Fruit fly (Drosophila melanogaster) whole organism, pupa: Measurements from ENCODE around the gene CG33322.

Experiments used
- CG10348 ChIP-seq: fragments of 200-800 bp; sonication (Bioruptor generic); IDR thresholded peaks from 2 replicates; pipeline ENCODE4 v1.3.6; 2022; ENCODE audit warnings: missing biosample characterization, missing genetic modification characterization
- CG12605 ChIP-seq: fragments of 200-800 bp; sonication (Bioruptor generic); IDR thresholded peaks from 2 replicates; pipeline ENCODE4 v1.3.6; 2022; ENCODE audit warnings: missing biosample characterization, missing genetic modification characterization
- CG13204 ChIP-seq: fragments of 200-800 bp; sonication (Bioruptor generic); optimal IDR thresholded peaks from 2 replicates; lab custom pipeline; 2018; ENCODE audit warnings: missing biosample characterization, mild to moderate bottlenecking, missing genetic modification characterization, moderate library complexity
- CG14655 ChIP-seq: fragments of 200-800 bp; sonication (Bioruptor generic); optimal IDR thresholded peaks from 3 replicates; lab custom pipeline; 2017; ENCODE audit warnings: mild to moderate bottlenecking, missing biosample characterization, missing genetic modification reagents, missing genetic modification characterization
- CG15710 ChIP-seq: fragments of 200-800 bp; sonication (Bioruptor generic); optimal IDR thresholded peaks from 2 replicates; lab custom pipeline; 2018; ENCODE audit warnings: missing biosample characterization, mild to moderate bottlenecking, missing genetic modification characterization, moderate library complexity
- CG17806 ChIP-seq: fragments of 200-800 bp; sonication (Bioruptor generic); optimal IDR thresholded peaks from 2 replicates; lab custom pipeline; 2018; ENCODE audit warnings: missing biosample characterization, mild to moderate bottlenecking, missing genetic modification characterization, moderate library complexity
- CG32121 ChIP-seq: fragments of 200-800 bp; sonication (Bioruptor generic); IDR thresholded peaks from 2 replicates; pipeline ENCODE4 v1.3.6; 2022; ENCODE audit warnings: missing biosample characterization, missing genetic modification characterization
- CG34367 ChIP-seq: fragments of 200-800 bp; sonication (Bioruptor generic); optimal IDR thresholded peaks from 2 replicates; lab custom pipeline; 2018; ENCODE audit warnings: missing biosample characterization, mild to moderate bottlenecking, missing genetic modification characterization
- CG4496 ChIP-seq: fragments of 200-800 bp; sonication (Bioruptor generic); IDR thresholded peaks from 3 replicates; pipeline ENCODE4 v1.3.6; 2022; ENCODE audit warnings: missing biosample characterization, missing genetic modification characterization
- CG8159 ChIP-seq: fragments of 200-800 bp; sonication (Bioruptor generic); optimal IDR thresholded peaks from 3 replicates; lab custom pipeline; 2018; ENCODE audit warnings: missing biosample characterization, mild to moderate bottlenecking, missing genetic modification characterization, moderate library complexity
- CG8301 ChIP-seq: fragments of 200-800 bp; sonication (Bioruptor generic); optimal IDR thresholded peaks from 2 replicates; lab custom pipeline; 2018; ENCODE audit warnings: missing biosample characterization, mild to moderate bottlenecking, missing genetic modification characterization
- CG9948 ChIP-seq: fragments of 200-800 bp; sonication (Bioruptor generic); optimal IDR thresholded peaks from 2 replicates; lab custom pipeline; 2018; ENCODE audit warnings: missing biosample characterization, mild to moderate bottlenecking, missing genetic modification characterization, moderate library complexity
- D1 ChIP-seq: fragments of 200-800 bp; sonication (Bioruptor generic); optimal IDR thresholded peaks from 2 replicates; lab custom pipeline; 2018; ENCODE audit warnings: missing biosample characterization, mild to moderate bottlenecking, missing genetic modification characterization, moderate library complexity
- EcR ChIP-seq: fragments of 200-800 bp; sonication (Bioruptor generic); optimal IDR thresholded peaks from 3 replicates; lab custom pipeline; 2019; ENCODE audit warnings: missing biosample characterization, missing genetic modification characterization, mild to moderate bottlenecking, moderate library complexity, missing genetic modification reagents
- Ets98B ChIP-seq: fragments of 200-800 bp; sonication (Bioruptor generic); IDR thresholded peaks from 2 replicates; pipeline ENCODE4 v1.3.6; 2022; ENCODE audit warnings: missing biosample characterization, missing genetic modification characterization
- Pif1A ChIP-seq: fragments of 200-800 bp; sonication (Bioruptor generic); optimal IDR thresholded peaks from 3 replicates; lab custom pipeline; 2016; ENCODE audit warnings: missing biosample characterization, missing genetic modification characterization
- Pif1B ChIP-seq: fragments of 200-800 bp; sonication (Bioruptor generic); optimal IDR thresholded peaks from 3 replicates; lab custom pipeline; 2016; ENCODE audit warnings: missing biosample characterization, missing genetic modification characterization
- Snoo ChIP-seq: fragments of 200-800 bp; sonication (Bioruptor generic); optimal IDR thresholded peaks from 3 replicates; lab custom pipeline; 2017; ENCODE audit warnings: missing biosample characterization, mild to moderate bottlenecking, missing genetic modification characterization, inconsistent platforms
- fd96Ca ChIP-seq: fragments of 200-800 bp; sonication (Bioruptor generic); IDR thresholded peaks from 3 replicates; pipeline ENCODE4 v1.3.6; 2022; ENCODE audit warnings: missing biosample characterization, missing genetic modification characterization
- gl ChIP-seq: fragments of 200-800 bp; sonication (Bioruptor generic); optimal IDR thresholded peaks from 2 replicates; lab custom pipeline; 2018; ENCODE audit warnings: missing biosample characterization, mild to moderate bottlenecking, missing genetic modification characterization
- rn ChIP-seq: fragments of 200-800 bp; sonication (Bioruptor generic); IDR thresholded peaks from 2 replicates; pipeline ENCODE4 v1.3.6; 2022; ENCODE audit warnings: missing biosample characterization, missing genetic modification characterization

Gene CG33322

DNA sequence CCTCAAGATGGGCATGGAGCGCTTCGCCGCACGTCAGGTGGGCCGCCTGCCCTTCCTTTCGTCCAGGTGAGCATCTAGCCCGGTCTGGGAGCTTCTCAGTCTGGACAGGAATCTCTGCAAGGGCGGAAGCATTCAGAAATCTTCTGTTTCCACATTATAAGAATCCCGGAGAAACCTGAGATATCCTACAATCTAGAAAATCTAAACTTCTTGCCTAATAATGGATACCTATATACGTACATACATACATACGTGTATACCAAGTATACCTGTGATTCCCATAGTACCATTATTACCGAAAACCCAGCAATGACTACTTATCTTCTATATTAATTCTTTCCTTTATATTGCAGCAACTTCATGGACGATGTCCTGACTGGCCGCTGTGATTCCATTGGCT, 28.0 kb downstream of the CG33322 start:
- TF ChIP-seq CG13204 (GFP tag; lab: Kevin White, UChicago), result no peak
- 0 out of 2 replicates have a peak, but pooled peaks have one; percentile 9 for TF ChIP-seq rn (GFP tag; lab: Robert Waterston, UW)

DNA sequence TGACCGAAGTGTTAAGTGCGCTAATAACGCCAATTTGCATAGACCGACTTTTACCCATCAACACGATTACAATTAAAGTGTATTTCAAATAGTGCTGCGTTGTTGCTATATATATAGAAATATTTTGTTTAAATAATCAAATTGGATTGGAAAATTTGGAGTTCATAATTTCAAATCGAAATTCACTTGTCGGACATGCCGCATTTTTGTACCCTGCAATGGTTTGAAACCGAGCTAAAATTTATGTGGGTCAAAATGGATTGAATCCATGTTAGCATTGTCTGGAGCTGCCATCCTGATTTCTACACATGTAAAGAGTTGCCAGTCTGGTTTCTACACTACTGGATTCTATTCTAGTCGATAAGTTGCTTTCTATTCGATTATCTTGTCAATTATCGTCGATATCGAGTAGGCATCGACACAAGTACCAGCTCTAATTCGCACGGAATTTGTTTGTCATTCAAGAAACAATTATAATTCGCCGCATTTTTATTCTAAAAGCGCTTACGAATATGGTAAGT, 28.7 kb downstream of the CG33322 start, which contains the start of gene Pomp:
Pomp (plus strand) TSS at position 386 of the 521 bp plus-strand sequence.
- peak; percentile 90 for TF ChIP-seq CG4496
- no peak for TF ChIP-seq CG14655 (GFP tag; lab: Kevin White, UChicago)
- TF ChIP-seq EcR, result no peak
- peak; percentile 71 for TF ChIP-seq D1 (tag; lab: Kevin White, UChicago)
- peak; percentile 79; the same call in 1 of the 2 replicates for TF ChIP-seq CG12605
- TF ChIP-seq fd96Ca (GFP tag; lab: Robert Waterston, UW), result peak; percentile 79
- TF ChIP-seq CG8301 (tag; lab: Kevin White, UChicago), result peak; percentile 74
- peak; percentile 78 for TF ChIP-seq Pif1A (GFP tag; lab: Kevin White, UChicago)
- TF ChIP-seq CG13204 (GFP tag; lab: Kevin White, UChicago), result no peak
- peak; percentile 76 for TF ChIP-seq CG32121 (GFP tag; lab: Robert Waterston, UW)
- TF ChIP-seq Ets98B (GFP tag; lab: Robert Waterston, UW), result peak; percentile 87
- TF ChIP-seq rn (GFP tag; lab: Robert Waterston, UW), result peak; percentile 45; the same call in 1 of the 2 replicates
- TF ChIP-seq CG34367, result peak; percentile 30
- TF ChIP-seq CG17806 (tag; lab: Kevin White, UChicago), result peak; percentile 70
- peak; percentile 74 for TF ChIP-seq Pif1B (GFP tag; lab: Kevin White, UChicago)
- peak; percentile 60 for TF ChIP-seq CG9948 (tag; lab: Kevin White, UChicago)
- no peak for TF ChIP-seq CG10348 (GFP tag; lab: Robert Waterston, UW)
- TF ChIP-seq CG15710 (tag; lab: Kevin White, UChicago), result peak; percentile 26
- peak; percentile 71 for TF ChIP-seq CG8159 (tag; lab: Kevin White, UChicago)
- TF ChIP-seq Snoo (tag; lab: Kevin White, UChicago), result peak; percentile 71
- TF ChIP-seq gl (tag; lab: Kevin White, UChicago), result peak; percentile 11
- TF ChIP-seq, all 21 proteins: peak for 17

DNA sequence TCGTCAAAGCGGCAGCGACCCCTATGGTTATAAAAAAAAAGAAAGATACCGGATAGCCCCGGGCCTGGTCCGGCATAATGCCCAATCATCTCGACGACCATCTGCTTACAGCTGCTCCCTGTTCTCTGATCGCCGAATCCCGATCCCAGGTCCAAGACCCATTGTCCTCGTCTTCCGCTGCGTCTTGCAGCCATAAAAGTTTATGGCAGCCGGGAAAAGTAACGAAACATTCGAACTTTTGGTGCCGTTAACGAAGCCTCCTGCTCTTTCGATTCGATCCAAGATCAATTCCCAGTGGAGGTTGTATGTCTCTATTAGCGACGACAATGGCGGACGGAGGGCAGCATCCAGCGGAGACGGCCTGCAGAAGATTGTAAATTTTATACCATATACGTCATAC, 30.7 kb downstream of the CG33322 start:
- TF ChIP-seq D1 (tag; lab: Kevin White, UChicago), result no peak
- TF ChIP-seq CG34367, result no peak

DNA sequence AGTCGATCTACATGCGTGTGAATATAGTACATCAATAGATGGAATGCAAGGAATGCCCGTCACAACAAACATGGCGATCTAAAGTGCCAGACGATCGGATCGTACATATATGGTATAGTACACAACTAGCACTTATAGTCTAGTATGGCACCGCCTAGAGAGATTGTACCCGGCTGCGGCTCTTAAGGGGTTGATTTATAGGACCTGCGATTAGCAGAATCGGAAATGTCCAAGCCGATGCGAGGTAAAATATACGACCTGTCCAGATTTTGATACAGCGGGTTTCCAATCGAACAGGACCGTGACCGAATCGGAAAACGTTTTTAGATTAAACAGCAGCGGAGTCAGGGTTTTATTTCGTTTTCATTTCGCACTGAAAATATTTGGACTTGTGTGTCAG, 32.1 kb downstream of the CG33322 start:
- TF ChIP-seq CG17806 (tag; lab: Kevin White, UChicago) (no peak), rn (GFP tag; lab: Robert Waterston, UW) (no peak), CG13204 (GFP tag; lab: Kevin White, UChicago) (no peak), Snoo (tag; lab: Kevin White, UChicago) (no peak)

DNA sequence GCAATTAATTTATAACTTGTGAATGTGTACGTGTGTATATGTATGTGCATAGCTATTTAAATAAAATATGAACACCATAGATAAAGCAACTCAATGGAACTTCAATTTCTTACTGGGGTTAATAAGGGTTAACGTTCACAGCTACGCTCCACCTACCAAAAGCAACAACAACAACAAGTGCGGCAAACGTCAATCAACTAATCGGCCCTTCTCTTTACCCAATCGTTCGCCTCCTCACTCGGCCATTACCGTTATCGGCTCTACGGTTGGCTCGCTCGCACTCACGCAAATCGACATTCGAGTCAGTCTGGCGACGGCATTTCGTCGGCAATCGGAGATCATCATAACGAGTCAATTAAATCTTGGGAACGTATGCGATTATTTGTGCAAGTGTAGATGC, 33.0 kb downstream of the CG33322 start:
- no peak for TF ChIP-seq CG12605
- no peak for TF ChIP-seq CG9948 (tag; lab: Kevin White, UChicago)
- TF ChIP-seq EcR, result no peak
- TF ChIP-seq Snoo (tag; lab: Kevin White, UChicago), result no peak
- no peak for TF ChIP-seq fd96Ca (GFP tag; lab: Robert Waterston, UW)
- TF ChIP-seq CG8159 (tag; lab: Kevin White, UChicago), result no peak
- TF ChIP-seq CG14655 (GFP tag; lab: Kevin White, UChicago), result no peak
- no peak for TF ChIP-seq gl (tag; lab: Kevin White, UChicago)
- no peak for TF ChIP-seq D1 (tag; lab: Kevin White, UChicago)
- no peak for TF ChIP-seq CG4496
- TF ChIP-seq CG32121 (GFP tag; lab: Robert Waterston, UW), result no peak
- no peak for TF ChIP-seq Pif1B (GFP tag; lab: Kevin White, UChicago)
- TF ChIP-seq CG10348 (GFP tag; lab: Robert Waterston, UW), result no peak
- no peak for TF ChIP-seq rn (GFP tag; lab: Robert Waterston, UW)

DNA sequence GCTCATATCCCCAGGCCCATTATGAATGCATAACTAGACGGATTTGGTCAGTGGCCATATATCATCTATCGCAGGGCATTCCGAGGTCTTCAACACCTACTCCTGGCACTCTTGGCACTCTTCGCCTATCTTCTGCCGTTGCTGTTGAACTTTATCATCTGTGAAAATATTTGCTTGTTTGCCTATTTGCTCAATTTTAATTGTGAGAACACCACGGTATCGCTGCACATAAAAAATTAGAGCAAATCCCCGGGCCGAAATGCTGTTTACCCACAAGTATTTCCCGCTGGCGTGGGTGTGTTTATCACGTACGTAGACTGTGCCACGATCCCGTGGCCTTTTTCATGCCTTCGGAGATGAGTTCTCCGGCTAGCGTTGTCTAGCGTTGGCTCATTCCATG, 35.3 kb downstream of the CG33322 start:
- no peak for TF ChIP-seq fd96Ca (GFP tag; lab: Robert Waterston, UW)

DNA sequence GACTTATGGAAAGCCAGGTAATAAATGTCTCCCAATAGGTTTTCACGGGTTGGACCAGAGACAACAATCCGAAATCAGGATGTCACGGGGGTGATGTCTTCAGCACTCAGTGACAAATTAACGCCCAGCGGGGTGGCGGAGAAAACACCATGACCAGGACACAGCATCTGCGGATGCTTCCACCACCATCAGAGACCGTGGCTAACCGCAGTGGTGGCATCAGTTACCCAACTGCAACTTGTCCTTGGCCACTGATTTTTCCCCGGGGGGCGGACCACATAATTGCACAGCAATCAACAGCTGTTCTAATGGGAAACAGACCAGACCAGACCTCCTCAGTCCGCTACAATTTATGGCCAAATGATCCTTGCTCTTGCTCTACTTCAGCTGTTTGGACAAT, 37.7 kb downstream of the CG33322 start:
- TF ChIP-seq CG10348 (GFP tag; lab: Robert Waterston, UW), result no peak
- TF ChIP-seq CG12605, result no peak
- no peak for TF ChIP-seq CG4496
- TF ChIP-seq D1 (tag; lab: Kevin White, UChicago), result no peak
- TF ChIP-seq CG15710 (tag; lab: Kevin White, UChicago), result no peak
- no peak for TF ChIP-seq gl (tag; lab: Kevin White, UChicago)
- no peak for TF ChIP-seq Pif1A (GFP tag; lab: Kevin White, UChicago)
- no peak for TF ChIP-seq Pif1B (GFP tag; lab: Kevin White, UChicago)
- TF ChIP-seq CG14655 (GFP tag; lab: Kevin White, UChicago), result no peak
